Worm (Caenorhabditis elegans): Measurements from ENCODE around the gene F02A9.1.

F02A9.1 gene

DNA sequence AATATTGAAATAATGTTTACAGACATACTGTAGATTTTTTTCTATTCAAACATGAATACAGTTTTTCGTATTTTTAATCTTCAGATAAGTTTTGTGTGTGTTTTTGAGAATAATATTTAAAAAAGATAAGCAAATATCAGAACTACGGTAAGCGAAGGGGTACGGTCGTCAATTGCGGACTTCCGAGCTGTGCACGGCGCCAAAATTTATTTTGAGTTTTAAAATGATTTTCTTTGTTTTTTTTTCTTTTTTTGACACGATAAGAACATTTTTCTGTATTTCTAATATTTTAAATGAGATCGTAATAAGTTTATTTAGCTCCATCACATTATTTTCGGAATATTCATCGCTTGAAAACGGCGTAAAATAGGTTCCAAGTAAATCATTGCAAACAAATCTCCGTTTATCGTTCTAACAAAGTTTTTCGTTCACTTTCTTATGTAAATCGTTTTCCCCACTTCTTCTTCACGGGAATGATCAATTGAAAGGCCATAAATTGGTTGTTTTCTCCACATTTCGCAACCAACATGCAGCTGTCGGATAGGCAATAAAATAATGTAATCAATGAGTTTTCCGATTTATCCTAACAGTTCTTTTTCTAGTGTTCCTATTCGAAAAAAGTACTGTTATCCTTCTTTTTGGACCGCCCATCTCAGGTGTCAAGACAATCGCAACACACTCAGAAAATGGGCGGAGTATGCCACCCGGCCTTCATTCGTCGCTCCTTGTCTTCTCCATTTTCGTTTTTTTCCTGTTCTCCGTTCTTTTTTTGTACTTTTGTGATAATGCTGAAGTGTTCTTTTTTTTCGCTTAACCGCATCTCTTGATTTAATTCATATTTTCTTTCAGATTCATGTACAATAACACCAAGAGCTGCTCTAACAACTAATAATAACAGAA is 14.0 kb upstream of the F02A9.1 start, which contains the start of gene glp-1:
TSS of gene glp-1 (plus strand) at position 850 of the 900 bp plus-strand sequence.
- no peak for TF ChIP-seq ceh-13 (GFP tag; optimal IDR thresholded peaks at IDR 0.05)
- no peak for TF ChIP-seq hnd-1 (tag; optimal IDR thresholded peaks at IDR 0.05)
- TF ChIP-seq F13C5.2 (tag; optimal IDR thresholded peaks at IDR 0.05): no peak
- no peak for TF ChIP-seq pes-1 (GFP tag; IDR thresholded peaks at IDR 0.05)
- no peak for TF ChIP-seq sea-1 (GFP tag; conservative IDR thresholded peaks at IDR 0.05)
- TF ChIP-seq hmbx-1 (tag; optimal IDR thresholded peaks at IDR 0.05): no peak
- no peak for TF ChIP-seq flt-1 (GFP tag; IDR thresholded peaks at IDR 0.05)
- TF ChIP-seq tra-4 (tag; optimal IDR thresholded peaks at IDR 0.05): no peak
- TF ChIP-seq hmg-4 (GFP tag; optimal IDR thresholded peaks at IDR 0.05): no peak
- no peak for TF ChIP-seq ceh-36 (tag; optimal IDR thresholded peaks at IDR 0.05)
- no peak for TF ChIP-seq B0310.2 (tag; optimal IDR thresholded peaks at IDR 0.05)
- no peak for TF ChIP-seq tbx-37 (GFP tag; conservative IDR thresholded peaks at IDR 0.05)
- TF ChIP-seq ets-7 (tag; optimal IDR thresholded peaks at IDR 0.05): no peak

DNA sequence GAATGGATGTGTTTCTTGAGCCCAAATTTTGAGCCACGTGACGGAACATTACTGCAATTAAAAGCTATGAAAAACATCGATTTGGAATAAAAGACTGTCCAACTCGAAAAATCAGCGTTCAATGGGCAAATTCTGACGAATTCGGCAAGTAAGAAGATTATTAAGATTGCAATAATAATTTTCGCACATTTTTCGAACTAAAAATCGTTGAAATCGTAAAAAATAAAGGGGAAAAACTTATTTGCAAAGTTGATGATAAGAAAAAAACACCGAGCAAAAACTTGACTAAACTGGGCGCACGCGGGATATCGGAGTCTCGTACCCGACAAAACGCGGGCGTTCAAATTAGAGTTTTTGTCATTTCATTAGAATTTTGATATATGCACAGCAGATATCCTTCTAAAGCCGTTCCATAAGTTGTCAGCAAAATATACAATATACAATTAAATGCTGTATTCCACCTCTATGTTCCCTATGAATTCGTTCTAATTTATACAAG is 11.8 kb upstream of the F02A9.1 start, which contains the start of the genes mccc-2 and mrpl-44:
TSS of gene mccc-2 (minus strand) at position 51 of the 499 bp plus-strand sequence.
TSS of gene mrpl-44 (minus strand) at position 51 of the 499 bp plus-strand sequence.
- TF ChIP-seq B0310.2 (tag; optimal IDR thresholded peaks at IDR 0.05) (no peak), tra-4 (tag; optimal IDR thresholded peaks at IDR 0.05) (no peak), ceh-13 (GFP tag; optimal IDR thresholded peaks at IDR 0.05) (no peak), hmbx-1 (tag; optimal IDR thresholded peaks at IDR 0.05) (no peak), F13C5.2 (tag; optimal IDR thresholded peaks at IDR 0.05) (peak; percentile 16)

DNA sequence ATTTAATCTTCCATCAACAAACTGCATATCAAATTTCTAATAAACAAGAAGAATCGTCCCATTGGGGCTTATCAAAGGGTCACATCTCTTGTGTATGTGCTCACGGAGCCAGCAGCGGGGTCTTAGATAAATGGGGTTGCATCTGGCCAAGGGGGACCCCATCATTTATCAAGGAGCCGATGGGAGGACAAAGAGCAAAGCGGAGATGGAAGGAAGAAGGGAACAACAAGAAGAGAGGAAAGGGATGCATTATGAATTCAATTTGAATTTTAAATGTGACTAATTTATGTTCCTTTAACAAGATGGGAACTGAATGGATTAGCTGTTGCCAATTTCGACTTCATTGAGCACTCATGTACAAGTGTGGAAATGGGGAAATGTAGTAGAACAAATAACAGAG is 6.7 kb upstream of the F02A9.1 start:
- TF ChIP-seq pes-1 (GFP tag; IDR thresholded peaks at IDR 0.05) (no peak), tra-4 (tag; optimal IDR thresholded peaks at IDR 0.05) (no peak), flt-1 (GFP tag; IDR thresholded peaks at IDR 0.05) (no peak), aly-1 (tag; optimal IDR thresholded peaks at IDR 0.05) (no peak), hmg-4 (GFP tag; optimal IDR thresholded peaks at IDR 0.05) (no peak), ets-7 (tag; optimal IDR thresholded peaks at IDR 0.05) (no peak), ceh-13 (GFP tag; optimal IDR thresholded peaks at IDR 0.05) (no peak), tbx-11 (GFP tag; IDR thresholded peaks at IDR 0.05) (no peak), hmbx-1 (tag; optimal IDR thresholded peaks at IDR 0.05) (no peak), ama-1 (optimal IDR thresholded peaks at IDR 0.05) (no peak), F13C5.2 (tag; optimal IDR thresholded peaks at IDR 0.05) (no peak), tbx-37 (GFP tag; conservative IDR thresholded peaks at IDR 0.05) (no peak), ceh-36 (tag; optimal IDR thresholded peaks at IDR 0.05) (no peak), hnd-1 (tag; optimal IDR thresholded peaks at IDR 0.05) (no peak)

DNA sequence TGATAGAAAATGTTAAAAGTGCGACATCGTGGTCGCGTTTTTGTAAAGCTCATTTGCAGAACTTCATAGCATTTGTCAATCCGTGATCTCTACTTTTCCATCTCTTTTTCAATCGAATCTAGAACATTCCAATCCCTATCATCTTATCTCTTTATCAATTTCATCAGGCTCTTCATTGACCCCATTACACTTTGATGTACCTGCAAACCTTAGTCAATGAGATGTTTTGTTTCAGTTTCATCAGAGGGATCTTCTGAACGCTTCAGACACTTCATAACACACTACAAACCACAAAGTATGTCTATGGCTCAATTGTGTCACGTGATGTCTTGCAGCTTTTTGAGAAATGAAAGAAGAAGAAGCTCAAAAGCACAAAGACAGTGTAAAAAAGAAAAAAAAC is 5.5 kb upstream of the F02A9.1 start:
- no peak for TF ChIP-seq hmbx-1 (tag; optimal IDR thresholded peaks at IDR 0.05)
- no peak for TF ChIP-seq pes-1 (GFP tag; IDR thresholded peaks at IDR 0.05)
- no peak for TF ChIP-seq ceh-13 (GFP tag; optimal IDR thresholded peaks at IDR 0.05)

DNA sequence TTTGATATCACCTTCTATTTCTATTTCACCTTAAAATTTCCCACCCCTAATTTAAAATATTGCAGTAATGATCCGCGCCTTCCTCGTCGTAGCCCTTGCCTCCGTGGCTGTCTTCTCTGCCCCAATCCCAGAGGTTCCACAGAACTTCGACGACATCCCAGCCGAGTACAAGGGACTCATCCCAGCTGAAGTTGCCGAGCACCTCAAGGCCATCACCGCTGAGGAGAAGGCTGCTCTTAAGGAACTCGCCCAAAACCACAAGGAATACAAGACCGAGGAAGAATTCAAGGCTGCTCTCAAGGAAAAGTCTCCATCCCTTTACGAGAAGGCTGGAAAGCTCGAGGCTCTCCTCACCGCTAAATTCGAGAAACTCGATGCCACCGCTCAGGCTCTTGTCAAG is 4.2 kb upstream of the F02A9.1 start, which contains the start of gene far-2:
TSS of gene far-2 (plus strand) at position 66 of the 400 bp plus-strand sequence.
- TF ChIP-seq pes-1 (GFP tag; IDR thresholded peaks at IDR 0.05): no peak
- TF ChIP-seq tbx-37 (GFP tag; conservative IDR thresholded peaks at IDR 0.05): no peak
- no peak for TF ChIP-seq tbx-11 (GFP tag; IDR thresholded peaks at IDR 0.05)
- no peak for TF ChIP-seq sea-1 (GFP tag; conservative IDR thresholded peaks at IDR 0.05)
- TF ChIP-seq hmbx-1 (tag; optimal IDR thresholded peaks at IDR 0.05): no peak
- TF ChIP-seq hnd-1 (tag; optimal IDR thresholded peaks at IDR 0.05): no peak
- TF ChIP-seq tra-4 (tag; optimal IDR thresholded peaks at IDR 0.05): no peak
- TF ChIP-seq B0310.2 (tag; optimal IDR thresholded peaks at IDR 0.05): no peak

DNA sequence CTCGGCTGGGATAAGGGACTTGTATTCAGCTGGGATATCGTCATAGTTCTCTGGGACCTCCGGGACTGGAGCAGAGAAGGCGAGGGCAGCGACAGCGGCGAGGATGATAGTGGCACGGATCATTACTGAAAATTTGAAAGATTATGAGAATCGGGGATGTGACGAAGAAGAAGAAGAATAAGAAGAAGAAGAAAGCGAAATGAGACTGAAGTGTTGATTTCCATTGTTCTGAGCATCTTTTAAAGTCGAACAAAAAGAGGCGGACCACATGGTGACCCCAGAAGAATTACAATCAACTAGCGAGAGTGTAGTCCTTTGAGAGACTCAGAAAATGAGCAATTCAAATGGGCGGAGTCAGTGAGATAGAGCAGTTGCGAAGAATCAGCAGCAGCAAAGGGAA is 3.4 kb upstream of the F02A9.1 start, which contains the start of gene far-1:
TSS of gene far-1 (minus strand) at position 125 of the 400 bp plus-strand sequence.
- TF ChIP-seq scrt-1 (GFP tag; IDR thresholded peaks at IDR 0.05): no peak
- TF ChIP-seq B0310.2 (tag; optimal IDR thresholded peaks at IDR 0.05): no peak
- no peak for TF ChIP-seq tbx-11 (GFP tag; IDR thresholded peaks at IDR 0.05)
- no peak for TF ChIP-seq ceh-13 (GFP tag; optimal IDR thresholded peaks at IDR 0.05)
- TF ChIP-seq pes-1 (GFP tag; IDR thresholded peaks at IDR 0.05): no peak
- TF ChIP-seq ets-7 (tag; optimal IDR thresholded peaks at IDR 0.05): no peak
- no peak for TF ChIP-seq hnd-1 (tag; optimal IDR thresholded peaks at IDR 0.05)
- no peak for TF ChIP-seq ceh-36 (tag; optimal IDR thresholded peaks at IDR 0.05)
- no peak for TF ChIP-seq sea-1 (GFP tag; conservative IDR thresholded peaks at IDR 0.05)
- TF ChIP-seq aly-1 (tag; optimal IDR thresholded peaks at IDR 0.05): no peak
- TF ChIP-seq tra-4 (tag; optimal IDR thresholded peaks at IDR 0.05): no peak
- TF ChIP-seq ama-1 (optimal IDR thresholded peaks at IDR 0.05): no peak
- no peak for TF ChIP-seq F13C5.2 (tag; optimal IDR thresholded peaks at IDR 0.05)
- TF ChIP-seq tbx-37 (GFP tag; conservative IDR thresholded peaks at IDR 0.05): no peak
- no peak for TF ChIP-seq hmg-4 (GFP tag; optimal IDR thresholded peaks at IDR 0.05)
- TF ChIP-seq flt-1 (GFP tag; IDR thresholded peaks at IDR 0.05): no peak
- no peak for TF ChIP-seq hmbx-1 (tag; optimal IDR thresholded peaks at IDR 0.05)

DNA sequence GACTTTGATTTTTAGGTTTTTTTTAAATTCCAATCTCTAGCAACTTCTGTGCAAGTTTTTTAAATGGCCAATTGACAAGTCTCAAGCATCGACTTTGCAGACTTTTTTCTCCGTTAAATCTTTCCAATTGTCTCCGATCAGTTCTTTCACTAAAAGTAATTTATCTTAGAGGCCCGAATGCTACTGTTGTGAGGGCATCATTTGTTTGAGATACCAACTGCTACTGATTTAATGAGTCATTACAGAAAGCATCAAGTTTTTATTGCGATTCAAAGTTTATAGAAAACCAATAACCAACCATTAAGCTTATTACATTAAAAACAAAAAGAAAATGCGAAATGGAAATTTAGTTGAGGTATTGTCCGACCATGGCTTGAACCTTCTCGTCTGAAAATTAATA is 2.5 kb upstream of the F02A9.1 start:
- TF ChIP-seq ceh-36 (tag; optimal IDR thresholded peaks at IDR 0.05): no peak
- TF ChIP-seq tbx-37 (GFP tag; conservative IDR thresholded peaks at IDR 0.05): no peak

DNA sequence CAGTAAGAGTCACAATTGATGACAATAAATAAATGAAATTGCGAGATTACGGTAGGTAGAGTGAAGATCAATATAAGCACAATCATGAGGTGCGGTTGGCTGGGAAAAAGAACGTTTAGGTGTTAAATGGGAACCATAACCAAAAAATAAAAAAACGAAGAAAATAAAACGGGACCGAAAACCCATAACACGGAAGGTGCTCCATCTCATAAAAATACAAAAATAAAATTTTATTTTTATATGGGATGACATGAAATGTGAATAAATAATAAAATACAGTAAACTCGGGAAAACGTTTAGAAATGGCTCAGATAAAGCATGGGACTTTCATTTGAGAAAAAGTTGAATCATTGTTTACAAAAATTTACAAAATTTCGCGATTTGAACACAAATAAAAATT is 2.1 kb downstream of the F02A9.1 start, which contains the start of gene F02A9.7:
TSS of gene F02A9.7 (minus strand) at position 101 of the 400 bp plus-strand sequence.
- TF ChIP-seq flt-1 (GFP tag; IDR thresholded peaks at IDR 0.05) (no peak), tra-4 (tag; optimal IDR thresholded peaks at IDR 0.05) (no peak), hmbx-1 (tag; optimal IDR thresholded peaks at IDR 0.05) (no peak), hmg-4 (GFP tag; optimal IDR thresholded peaks at IDR 0.05) (no peak), B0310.2 (tag; optimal IDR thresholded peaks at IDR 0.05) (no peak), tbx-11 (GFP tag; IDR thresholded peaks at IDR 0.05) (no peak)

All from whole organism, early embryonic.